Fruit fly (Drosophila melanogaster) whole organism, wandering third instar larva: ENCODE data around the gene mRpS6.

Source experiments
- Abd-B ChIP-seq: fragments of >200 bp; optimal IDR thresholded peaks from 2 replicates; lab custom pipeline; 2017; ENCODE audit warnings: missing biosample characterization, missing genetic modification characterization
- CG32264 ChIP-seq: fragments of 200-800 bp; sonication (Bioruptor generic); optimal IDR thresholded peaks from 2 replicates; lab custom pipeline; 2016; ENCODE audit warnings: missing biosample characterization, missing genetic modification characterization
- CG9705 ChIP-seq: fragments of 200-800 bp; sonication (Bioruptor generic); optimal IDR thresholded peaks from 2 replicates; lab custom pipeline; 2018; ENCODE audit warnings: missing biosample characterization, mild to moderate bottlenecking, missing genetic modification characterization
- CrebA ChIP-seq: fragments of 200-800 bp; sonication (Bioruptor generic); optimal IDR thresholded peaks from 2 replicates; lab custom pipeline; 2016; ENCODE audit warnings: missing biosample characterization, mild to moderate bottlenecking, missing genetic modification characterization, borderline replicate concordance
- Dfd ChIP-seq: fragments of >200 bp; optimal IDR thresholded peaks from 2 replicates; lab custom pipeline; 2017; ENCODE audit warnings: missing biosample characterization, missing genetic modification characterization
- Dif ChIP-seq: fragments of 200-275, 200-300 bp; sonication (Bioruptor generic); optimal IDR thresholded peaks from 2 replicates; lab custom pipeline; 2018; ENCODE audit warnings: missing biosample characterization, missing genetic modification characterization; ENCODE audit not compliant: partially characterized antibody
- GATAd ChIP-seq: sonication (Bioruptor generic); optimal IDR thresholded peaks from 2 replicates; lab custom pipeline; 2016; ENCODE audit warnings: missing biosample characterization, missing genetic modification characterization
- HLH106 ChIP-seq: fragments of 200-800 bp; optimal IDR thresholded peaks from 3 replicates; lab custom pipeline; 2019; ENCODE audit warnings: missing biosample characterization, mild to moderate bottlenecking, missing genetic modification characterization, moderate library complexity
- Hnf4 ChIP-seq: fragments of 200-800 bp; sonication (Bioruptor generic); optimal IDR thresholded peaks from 2 replicates; lab custom pipeline; 2016; ENCODE audit warnings: missing biosample characterization, mild to moderate bottlenecking, missing genetic modification characterization
- Hr78 ChIP-seq: fragments of >200 bp; optimal IDR thresholded peaks from 2 replicates; lab custom pipeline; 2017; ENCODE audit warnings: missing biosample characterization, missing genetic modification characterization
- Hr83 ChIP-seq: fragments of 200-300 bp; sonication (Bioruptor generic); optimal IDR thresholded peaks from 2 replicates; lab custom pipeline; 2016; ENCODE audit warnings: missing biosample characterization, mild to moderate bottlenecking, missing genetic modification characterization, moderate library complexity; ENCODE audit not compliant: poor library complexity, severe bottlenecking
- Jra ChIP-seq: sonication (Bioruptor generic); optimal IDR thresholded peaks from 2 replicates; lab custom pipeline; 2016; ENCODE audit warnings: missing biosample characterization, missing genetic modification characterization
- Mio ChIP-seq: sonication (Bioruptor generic); optimal IDR thresholded peaks from 2 replicates; lab custom pipeline; 2016; ENCODE audit warnings: missing biosample characterization, missing genetic modification characterization
- Myc ChIP-seq: fragments of >200 bp; optimal IDR thresholded peaks from 2 replicates; lab custom pipeline; 2017
- N ChIP-seq: fragments of >200 bp; optimal IDR thresholded peaks from 2 replicates; lab custom pipeline; 2018; ENCODE audit warnings: missing biosample characterization, missing external identifiers, missing genetic modification characterization
- OdsH ChIP-seq: fragments of 200-800 bp; sonication (Bioruptor generic); optimal IDR thresholded peaks from 2 replicates; lab custom pipeline; 2016; ENCODE audit warnings: missing biosample characterization, mild to moderate bottlenecking, missing genetic modification characterization
- Rel ChIP-seq, 2 experiments: fragments of 200-800 bp; sonication (Bioruptor generic) in 1 of 2; optimal IDR thresholded peaks; 2 replicates in 1 of 2; 3 replicates in 1 of 2; lab custom pipeline; 2016 to 2019; ENCODE audit warnings: mild to moderate bottlenecking in 2 of 2, missing biosample characterization in 2 of 2, missing genetic modification characterization in 2 of 2, moderate library complexity in 1 of 2
- Sp1 ChIP-seq: fragments of 200-800 bp; sonication (Bioruptor generic); optimal IDR thresholded peaks from 3 replicates; lab custom pipeline; 2019; ENCODE audit warnings: missing biosample characterization, mild to moderate bottlenecking, missing genetic modification characterization, moderate library complexity
- Vsx2 ChIP-seq: fragments of 200-300, 225-300 bp; sonication (Bioruptor generic); optimal IDR thresholded peaks from 2 replicates; lab custom pipeline; 2018; ENCODE audit warnings: missing biosample characterization, missing genetic modification characterization; ENCODE audit not compliant: partially characterized antibody
- br ChIP-seq: fragments of 200-800 bp; sonication (Bioruptor generic); optimal IDR thresholded peaks from 2 replicates; lab custom pipeline; 2016; ENCODE audit warnings: missing biosample characterization, missing genetic modification characterization
- brk ChIP-seq: fragments of 200-800 bp; sonication (Bioruptor generic); optimal IDR thresholded peaks from 2 replicates; lab custom pipeline; 2016; ENCODE audit warnings: missing biosample characterization, mild to moderate bottlenecking, missing genetic modification characterization
- dl ChIP-seq, 2 experiments: fragments of 175-275, 200-275 bp in 1 of 2; fragments of 200-275 bp in 1 of 2; sonication (Bioruptor generic); optimal IDR thresholded peaks; lab custom pipeline; 2018; ENCODE audit warnings: mild to moderate bottlenecking in 2 of 2, missing biosample characterization in 2 of 2, missing genetic modification characterization in 2 of 2, moderate library complexity in 2 of 2; ENCODE audit not compliant: partially characterized antibody in 2 of 2, insufficient read depth in 1 of 2
- dmrt93B ChIP-seq: fragments of 200-800 bp; sonication (Bioruptor generic); optimal IDR thresholded peaks from 2 replicates; lab custom pipeline; 2018; ENCODE audit warnings: missing biosample characterization, mild to moderate bottlenecking, missing genetic modification characterization
- dsf ChIP-seq: sonication (Bioruptor generic); optimal IDR thresholded peaks from 2 replicates; lab custom pipeline; 2016; ENCODE audit warnings: missing biosample characterization, missing genetic modification characterization, borderline replicate concordance
- ey ChIP-seq: fragments of 200-800 bp; sonication (Bioruptor generic); optimal IDR thresholded peaks from 2 replicates; lab custom pipeline; 2016; ENCODE audit warnings: missing biosample characterization, missing genetic modification characterization
- foxo ChIP-seq, 2 experiments: fragments of 200-800 bp; sonication (Bioruptor generic); optimal IDR thresholded peaks; 2 replicates in 1 of 2; 3 replicates in 1 of 2; lab custom pipeline; 2016 to 2017; ENCODE audit warnings: missing biosample characterization in 2 of 2, missing genetic modification characterization in 2 of 2
- fru ChIP-seq: fragments of 200-800 bp; sonication (Bioruptor generic); optimal IDR thresholded peaks from 3 replicates; lab custom pipeline; 2016; ENCODE audit warnings: missing biosample characterization, mild to moderate bottlenecking, missing genetic modification characterization
- h ChIP-seq: fragments of 200-800 bp; sonication (Bioruptor generic); optimal IDR thresholded peaks from 3 replicates; lab custom pipeline; 2016; ENCODE audit warnings: missing biosample characterization, mild to moderate bottlenecking, missing genetic modification characterization
- jim ChIP-seq: fragments of 175-275, 200-325 bp; sonication (Bioruptor generic); optimal IDR thresholded peaks from 2 replicates; lab custom pipeline; 2016; ENCODE audit warnings: missing biosample characterization, mild to moderate bottlenecking, missing genetic modification characterization
- lola ChIP-seq: fragments of >200 bp; optimal IDR thresholded peaks from 2 replicates; lab custom pipeline; 2017; ENCODE audit warnings: missing biosample characterization, missing genetic modification characterization
- pan ChIP-seq: fragments of >200 bp; optimal IDR thresholded peaks from 2 replicates; lab custom pipeline; 2017
- psq ChIP-seq: fragments of 200-800 bp; sonication (Bioruptor generic); optimal IDR thresholded peaks from 3 replicates; lab custom pipeline; 2017; ENCODE audit warnings: missing biosample characterization, mild to moderate bottlenecking, missing genetic modification characterization, moderate library complexity
- rgr ChIP-seq: fragments of 200-800 bp; sonication (Bioruptor generic); optimal IDR thresholded peaks from 3 replicates; lab custom pipeline; 2016; ENCODE audit warnings: missing biosample characterization, mild to moderate bottlenecking, missing genetic modification characterization
- sage ChIP-seq: fragments of 200-800 bp; sonication (Bioruptor generic); optimal IDR thresholded peaks from 2 replicates; lab custom pipeline; 2016; ENCODE audit warnings: missing biosample characterization, mild to moderate bottlenecking, missing genetic modification characterization
- sv ChIP-seq: fragments of 200-800 bp; sonication (Bioruptor generic); optimal IDR thresholded peaks from 3 replicates; lab custom pipeline; 2016; ENCODE audit warnings: missing biosample characterization, missing genetic modification characterization
- tai ChIP-seq: sonication (Bioruptor generic); optimal IDR thresholded peaks from 2 replicates; lab custom pipeline; 2016; ENCODE audit warnings: missing biosample characterization, missing genetic modification characterization
- usp ChIP-seq: fragments of >200 bp; optimal IDR thresholded peaks from 2 replicates; lab custom pipeline; 2017; ENCODE audit warnings: missing biosample characterization, missing genetic modification characterization
- woc ChIP-seq: sonication (Bioruptor generic); optimal IDR thresholded peaks from 2 replicates; lab custom pipeline; 2016; ENCODE audit warnings: missing biosample characterization, mild to moderate bottlenecking, missing genetic modification characterization

mRpS6 gene

dm6 chr3L:4354898-4355627 is 9.3 kb upstream of the mRpS6 start:
- no peak for TF ChIP-seq Hnf4 (GFP tag; lab: Kevin White, UChicago)
- no peak for TF ChIP-seq lola (GFP tag; lab: Kevin White, UChicago)
- peak; percentile 7 for TF ChIP-seq rgr
- TF ChIP-seq Dif (GFP tag; lab: Kevin White, UChicago) = no peak
- TF ChIP-seq foxo (GFP tag; optimal IDR thresholded peaks at IDR 0.05; lab: Kevin White, UChicago) = peak in 1 of 2 experiments; percentile 12
- TF ChIP-seq Hr78 (GFP tag; lab: Kevin White, UChicago) = no peak
- no peak for TF ChIP-seq Mio (GFP tag; lab: Kevin White, UChicago)
- TF ChIP-seq Hr83 (GFP tag; lab: Kevin White, UChicago) = no peak
- TF ChIP-seq Dfd (GFP tag; lab: Kevin White, UChicago) = no peak
- TF ChIP-seq Vsx2 (GFP tag; lab: Kevin White, UChicago) = no peak
- TF ChIP-seq OdsH = peak; percentile 38
- TF ChIP-seq CG32264 = no peak
- no peak for TF ChIP-seq Jra (GFP tag; lab: Kevin White, UChicago)
- no peak for TF ChIP-seq Abd-B (GFP tag; lab: Kevin White, UChicago)
- peak; percentile 4 for TF ChIP-seq psq (GFP tag; lab: Kevin White, UChicago)
- no peak for TF ChIP-seq usp (GFP tag; lab: Kevin White, UChicago)
- no peak for TF ChIP-seq dl (GFP tag; optimal IDR thresholded peaks at IDR 0.05; lab: Kevin White, UChicago; ENCODE audit: insufficient read depth in 1 of 2, partially characterized antibody in 2 of 2)

dm6 chr3L:4356986-4357385 is 7.4 kb upstream of the mRpS6 start:
- TF ChIP-seq GATAd (GFP tag; lab: Kevin White, UChicago) = no peak
- no peak for TF ChIP-seq dmrt93B (GFP tag; lab: Kevin White, UChicago)

dm6 chr3L:4357705-4358131 is 6.6 kb upstream of the mRpS6 start:
- peak; percentile 60 for TF ChIP-seq Hnf4 (GFP tag; lab: Kevin White, UChicago)
- TF ChIP-seq CG9705 (GFP tag; lab: Kevin White, UChicago) = no peak
- TF ChIP-seq rgr = peak; percentile 67
- peak in 1 of 2 experiments; percentile 47 for TF ChIP-seq foxo (GFP tag; optimal IDR thresholded peaks at IDR 0.05; lab: Kevin White, UChicago)
- no peak for TF ChIP-seq Myc (lab: Kevin White, UChicago)
- no peak for TF ChIP-seq jim
- TF ChIP-seq ey (GFP tag; lab: Kevin White, UChicago) = no peak
- TF ChIP-seq pan = no peak
- no peak for TF ChIP-seq Abd-B (GFP tag; lab: Kevin White, UChicago)
- TF ChIP-seq tai (GFP tag; lab: Kevin White, UChicago) = peak; percentile 56
- TF ChIP-seq woc (GFP tag; lab: Kevin White, UChicago) = no peak
- TF ChIP-seq Jra (GFP tag; lab: Kevin White, UChicago) = peak; percentile 25
- TF ChIP-seq brk = no peak
- peak; percentile 41 for TF ChIP-seq psq (GFP tag; lab: Kevin White, UChicago)
- TF ChIP-seq Vsx2 (GFP tag; lab: Kevin White, UChicago) = no peak
- peak; percentile 56 for TF ChIP-seq br (GFP tag; lab: Kevin White, UChicago)
- no peak for TF ChIP-seq sage (GFP tag; lab: Kevin White, UChicago)
- TF ChIP-seq Mio (GFP tag; lab: Kevin White, UChicago) = no peak
- TF ChIP-seq h (GFP tag; lab: Kevin White, UChicago) = peak; percentile 75
- TF ChIP-seq HLH106 (tag; lab: Kevin White, UChicago) = peak; percentile 12
- no peak for TF ChIP-seq dsf (GFP tag; lab: Kevin White, UChicago)
- peak; percentile 16 for TF ChIP-seq dmrt93B (GFP tag; lab: Kevin White, UChicago)
- peak; percentile 49 for TF ChIP-seq OdsH
- no peak for TF ChIP-seq Hr78 (GFP tag; lab: Kevin White, UChicago)
- TF ChIP-seq Hr83 (GFP tag; lab: Kevin White, UChicago) = peak; percentile 83
- TF ChIP-seq CrebA (GFP tag; lab: Kevin White, UChicago) = no peak
- no peak for TF ChIP-seq Rel (GFP tag; optimal IDR thresholded peaks at IDR 0.05; lab: Kevin White, UChicago)
- peak; percentile 84 for TF ChIP-seq Rel (tag; optimal IDR thresholded peaks at IDR 0.05; lab: Kevin White, UChicago)
- TF ChIP-seq usp (GFP tag; lab: Kevin White, UChicago) = no peak
- no peak for TF ChIP-seq dl (GFP tag; optimal IDR thresholded peaks at IDR 0.05; lab: Kevin White, UChicago; ENCODE audit: insufficient read depth in 1 of 2, partially characterized antibody in 2 of 2)
- TF ChIP-seq Sp1 (GFP tag; lab: Kevin White, UChicago) = peak; percentile 34
- peak; percentile 46 for TF ChIP-seq fru (GFP tag; lab: Kevin White, UChicago)
- TF ChIP-seq CG32264 = peak; percentile 20
- no peak for TF ChIP-seq Dfd (GFP tag; lab: Kevin White, UChicago)
- TF ChIP-seq GATAd (GFP tag; lab: Kevin White, UChicago) = no peak
- TF ChIP-seq sv (GFP tag; lab: Kevin White, UChicago) = no peak
- TF ChIP-seq lola (GFP tag; lab: Kevin White, UChicago) = no peak
- no peak for TF ChIP-seq Dif (GFP tag; lab: Kevin White, UChicago)
- no peak for TF ChIP-seq N (GFP tag; lab: Kevin White, UChicago)
